Fruit fly (Drosophila melanogaster) whole organism, pupa: Measurements from ENCODE around the gene PSMG1.
A peak's percentile ranks its signal among the peaks of the same experiment; 100 is the strongest.

ENCODE experiments used
- CG10348 ChIP-seq: fragments of 200-800 bp; sonication (Bioruptor generic); IDR thresholded peaks from 2 replicates; pipeline ENCODE4 v1.3.6; 2022; ENCODE audit warnings: missing biosample characterization, missing genetic modification characterization
- CG12605 ChIP-seq: fragments of 200-800 bp; sonication (Bioruptor generic); IDR thresholded peaks from 2 replicates; pipeline ENCODE4 v1.3.6; 2022; ENCODE audit warnings: missing biosample characterization, missing genetic modification characterization
- CG13204 ChIP-seq: fragments of 200-800 bp; sonication (Bioruptor generic); optimal IDR thresholded peaks from 2 replicates; lab custom pipeline; 2018; ENCODE audit warnings: missing biosample characterization, mild to moderate bottlenecking, missing genetic modification characterization, moderate library complexity
- CG14655 ChIP-seq: fragments of 200-800 bp; sonication (Bioruptor generic); optimal IDR thresholded peaks from 3 replicates; lab custom pipeline; 2017; ENCODE audit warnings: mild to moderate bottlenecking, missing biosample characterization, missing genetic modification reagents, missing genetic modification characterization
- CG15710 ChIP-seq: fragments of 200-800 bp; sonication (Bioruptor generic); optimal IDR thresholded peaks from 2 replicates; lab custom pipeline; 2018; ENCODE audit warnings: missing biosample characterization, mild to moderate bottlenecking, missing genetic modification characterization, moderate library complexity
- CG17806 ChIP-seq: fragments of 200-800 bp; sonication (Bioruptor generic); optimal IDR thresholded peaks from 2 replicates; lab custom pipeline; 2018; ENCODE audit warnings: missing biosample characterization, mild to moderate bottlenecking, missing genetic modification characterization, moderate library complexity
- CG32121 ChIP-seq: fragments of 200-800 bp; sonication (Bioruptor generic); IDR thresholded peaks from 2 replicates; pipeline ENCODE4 v1.3.6; 2022; ENCODE audit warnings: missing biosample characterization, missing genetic modification characterization
- CG34367 ChIP-seq: fragments of 200-800 bp; sonication (Bioruptor generic); optimal IDR thresholded peaks from 2 replicates; lab custom pipeline; 2018; ENCODE audit warnings: missing biosample characterization, mild to moderate bottlenecking, missing genetic modification characterization
- CG4496 ChIP-seq: fragments of 200-800 bp; sonication (Bioruptor generic); IDR thresholded peaks from 3 replicates; pipeline ENCODE4 v1.3.6; 2022; ENCODE audit warnings: missing biosample characterization, missing genetic modification characterization
- CG8159 ChIP-seq: fragments of 200-800 bp; sonication (Bioruptor generic); optimal IDR thresholded peaks from 3 replicates; lab custom pipeline; 2018; ENCODE audit warnings: missing biosample characterization, mild to moderate bottlenecking, missing genetic modification characterization, moderate library complexity
- CG8301 ChIP-seq: fragments of 200-800 bp; sonication (Bioruptor generic); optimal IDR thresholded peaks from 2 replicates; lab custom pipeline; 2018; ENCODE audit warnings: missing biosample characterization, mild to moderate bottlenecking, missing genetic modification characterization
- CG9948 ChIP-seq: fragments of 200-800 bp; sonication (Bioruptor generic); optimal IDR thresholded peaks from 2 replicates; lab custom pipeline; 2018; ENCODE audit warnings: missing biosample characterization, mild to moderate bottlenecking, missing genetic modification characterization, moderate library complexity
- D1 ChIP-seq: fragments of 200-800 bp; sonication (Bioruptor generic); optimal IDR thresholded peaks from 2 replicates; lab custom pipeline; 2018; ENCODE audit warnings: missing biosample characterization, mild to moderate bottlenecking, missing genetic modification characterization, moderate library complexity
- EcR ChIP-seq: fragments of 200-800 bp; sonication (Bioruptor generic); optimal IDR thresholded peaks from 3 replicates; lab custom pipeline; 2019; ENCODE audit warnings: missing biosample characterization, missing genetic modification characterization, mild to moderate bottlenecking, moderate library complexity, missing genetic modification reagents
- Ets98B ChIP-seq: fragments of 200-800 bp; sonication (Bioruptor generic); IDR thresholded peaks from 2 replicates; pipeline ENCODE4 v1.3.6; 2022; ENCODE audit warnings: missing biosample characterization, missing genetic modification characterization
- Pif1A ChIP-seq: fragments of 200-800 bp; sonication (Bioruptor generic); optimal IDR thresholded peaks from 3 replicates; lab custom pipeline; 2016; ENCODE audit warnings: missing biosample characterization, missing genetic modification characterization
- Pif1B ChIP-seq: fragments of 200-800 bp; sonication (Bioruptor generic); optimal IDR thresholded peaks from 3 replicates; lab custom pipeline; 2016; ENCODE audit warnings: missing biosample characterization, missing genetic modification characterization
- Snoo ChIP-seq: fragments of 200-800 bp; sonication (Bioruptor generic); optimal IDR thresholded peaks from 3 replicates; lab custom pipeline; 2017; ENCODE audit warnings: missing biosample characterization, mild to moderate bottlenecking, missing genetic modification characterization, inconsistent platforms
- fd96Ca ChIP-seq: fragments of 200-800 bp; sonication (Bioruptor generic); IDR thresholded peaks from 3 replicates; pipeline ENCODE4 v1.3.6; 2022; ENCODE audit warnings: missing biosample characterization, missing genetic modification characterization
- gl ChIP-seq: fragments of 200-800 bp; sonication (Bioruptor generic); optimal IDR thresholded peaks from 2 replicates; lab custom pipeline; 2018; ENCODE audit warnings: missing biosample characterization, mild to moderate bottlenecking, missing genetic modification characterization
- rn ChIP-seq: fragments of 200-800 bp; sonication (Bioruptor generic); IDR thresholded peaks from 2 replicates; pipeline ENCODE4 v1.3.6; 2022; ENCODE audit warnings: missing biosample characterization, missing genetic modification characterization

The PSMG1 gene

DNA sequence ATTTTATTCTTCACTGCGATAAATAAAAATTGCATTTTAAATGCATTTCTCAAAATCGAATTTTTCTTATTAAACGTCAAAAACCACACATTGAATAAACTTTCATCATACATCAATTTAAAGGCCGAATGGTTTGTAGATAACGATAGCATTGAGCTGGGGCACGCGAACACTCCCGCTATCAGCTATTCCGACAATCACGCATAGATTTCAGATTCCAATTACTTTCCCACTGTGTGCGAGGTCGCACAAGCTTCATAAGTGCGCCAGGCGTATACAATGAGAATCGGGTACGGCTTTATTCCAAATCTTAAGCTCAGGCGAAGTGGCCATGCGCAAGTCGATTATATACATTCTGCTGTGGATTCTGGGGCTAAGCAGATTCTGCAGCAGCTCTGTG, 27.6 kb upstream of the PSMG1 start, which contains the start of gene CG46303:
Gene CG46303 (plus strand): TSS at position 223 of the 400 bp plus-strand sequence.
- TF ChIP-seq CG9948 (tag; lab: Kevin White, UChicago) (no peak), CG8159 (tag; lab: Kevin White, UChicago) (no peak), CG13204 (GFP tag; lab: Kevin White, UChicago) (no peak), rn (GFP tag; lab: Robert Waterston, UW) (no peak), Ets98B (GFP tag; lab: Robert Waterston, UW) (no peak), CG12605 (GFP tag; lab: Robert Waterston, UW) (no peak), CG4496 (no peak), fd96Ca (GFP tag; lab: Robert Waterston, UW) (no peak), Pif1B (GFP tag; lab: Kevin White, UChicago) (no peak), gl (no peak), CG34367 (tag; lab: Kevin White, UChicago) (no peak), EcR (GFP tag; lab: Kevin White, UChicago) (no peak), CG15710 (tag; lab: Kevin White, UChicago) (no peak), CG8301 (no peak), CG10348 (GFP tag; lab: Robert Waterston, UW) (no peak), D1 (tag; lab: Kevin White, UChicago) (no peak)

- TF ChIP-seq Ets98B (GFP tag; lab: Robert Waterston, UW) (no peak), CG8301 (no peak), CG13204 (GFP tag; lab: Kevin White, UChicago) (no peak), CG12605 (GFP tag; lab: Robert Waterston, UW) (no peak), EcR (GFP tag; lab: Kevin White, UChicago) (no peak), gl (no peak), D1 (tag; lab: Kevin White, UChicago) (no peak)
These were observed 27.1 kb upstream of the PSMG1 start, which contains the start of gene Hpr1 for dm6 chr3R:5821243-5821642. TSS of gene Hpr1 (minus strand) at chr3R:5821440.

- TF ChIP-seq EcR (GFP tag; lab: Kevin White, UChicago) (no peak), CG32121 (GFP tag; lab: Robert Waterston, UW) (peak; percentile 14; the same call in 1 of the 2 replicates), gl (no peak), CG34367 (tag; lab: Kevin White, UChicago) (no peak), rn (GFP tag; lab: Robert Waterston, UW) (no peak), Pif1B (GFP tag; lab: Kevin White, UChicago) (no peak), CG4496 (peak; percentile 63; the same call in 2 of the 3 replicates), CG14655 (GFP tag; lab: Kevin White, UChicago) (no peak), Ets98B (GFP tag; lab: Robert Waterston, UW) (peak; percentile 37; the same call in 1 of the 2 replicates), D1 (tag; lab: Kevin White, UChicago) (no peak), CG15710 (tag; lab: Kevin White, UChicago) (no peak), Snoo (tag; lab: Kevin White, UChicago) (no peak), CG12605 (GFP tag; lab: Robert Waterston, UW) (no peak), CG8159 (tag; lab: Kevin White, UChicago) (no peak), fd96Ca (GFP tag; lab: Robert Waterston, UW) (no peak), CG9948 (tag; lab: Kevin White, UChicago) (no peak)
- TF ChIP-seq, all 21 proteins: peak for 3
These were observed 19.1 kb upstream of the PSMG1 start, which contains the start of gene CG42675 for dm6 chr3R:5813157-5813659. TSS of gene CG42675 (plus strand) at chr3R:5813609.

DNA sequence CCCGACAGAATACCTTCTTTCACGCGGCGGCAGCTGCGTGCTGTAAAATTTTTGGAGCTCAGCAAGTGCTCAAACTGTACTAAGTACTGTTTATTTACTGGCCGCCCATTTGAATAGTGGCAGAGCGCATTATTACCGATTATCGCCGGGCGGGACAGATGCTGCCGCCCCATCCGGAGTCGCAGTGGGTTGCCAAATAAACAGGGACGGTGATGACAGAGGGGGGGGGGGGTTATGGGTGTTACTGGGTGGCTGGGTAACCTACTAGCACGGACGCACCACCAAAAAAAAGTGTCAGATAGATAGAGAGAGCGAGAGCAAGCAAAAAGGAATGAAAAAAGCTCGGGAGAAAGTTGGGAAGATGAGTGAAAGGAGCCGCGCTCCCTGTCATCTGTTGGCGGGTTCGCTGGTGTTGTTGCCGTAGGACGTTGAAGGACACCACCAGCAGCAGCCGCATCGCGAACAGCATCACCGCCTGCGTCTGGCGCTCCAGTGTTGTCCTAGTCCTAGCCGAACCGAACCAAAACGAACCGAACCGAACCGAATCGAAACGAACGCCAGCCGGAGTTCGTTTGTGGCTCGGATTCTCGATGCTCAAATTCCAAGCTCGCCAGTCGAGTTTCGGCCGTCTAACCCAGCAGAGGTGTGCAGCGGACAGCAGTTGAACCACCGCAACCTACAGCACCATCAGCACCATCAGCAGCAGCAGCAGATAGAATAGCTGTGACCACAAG, 7.8 kb upstream of the PSMG1 start, which contains the start of gene CG11000:
Gene CG11000 (plus strand): TSS at position 626 of the 734 bp plus-strand sequence.
- TF ChIP-seq rn (GFP tag; lab: Robert Waterston, UW), result no peak
- peak; percentile 44 for TF ChIP-seq CG13204 (GFP tag; lab: Kevin White, UChicago)

DNA sequence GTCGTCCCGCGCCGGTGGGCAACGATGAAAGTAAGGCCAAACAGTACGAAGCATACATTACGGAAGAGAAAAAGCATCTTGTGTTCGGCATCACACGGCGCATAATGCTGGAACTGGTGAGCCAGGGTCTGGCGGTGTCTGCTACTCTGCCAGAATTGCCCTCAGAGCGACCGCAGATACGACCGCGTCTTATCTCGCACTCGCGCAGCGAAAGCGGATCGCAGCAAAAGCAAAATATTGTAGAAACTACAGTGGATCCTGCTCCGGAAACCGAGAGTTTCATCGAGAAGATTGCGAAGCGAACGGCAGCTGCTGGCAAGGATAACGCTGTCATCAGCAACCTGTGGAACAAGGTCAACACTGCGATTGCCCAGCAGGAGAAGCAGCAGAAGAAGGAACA, 3.6 kb upstream of the PSMG1 start:
- TF ChIP-seq CG13204 (GFP tag; lab: Kevin White, UChicago) (no peak), rn (GFP tag; lab: Robert Waterston, UW) (no peak), CG9948 (tag; lab: Kevin White, UChicago) (no peak), D1 (tag; lab: Kevin White, UChicago) (no peak), Ets98B (GFP tag; lab: Robert Waterston, UW) (no peak), gl (no peak), CG14655 (GFP tag; lab: Kevin White, UChicago) (no peak), CG8301 (no peak), CG4496 (no peak), fd96Ca (GFP tag; lab: Robert Waterston, UW) (no peak), CG15710 (tag; lab: Kevin White, UChicago) (no peak), CG8159 (tag; lab: Kevin White, UChicago) (no peak), CG10348 (GFP tag; lab: Robert Waterston, UW) (no peak), EcR (GFP tag; lab: Kevin White, UChicago) (no peak), CG17806 (no peak)

DNA sequence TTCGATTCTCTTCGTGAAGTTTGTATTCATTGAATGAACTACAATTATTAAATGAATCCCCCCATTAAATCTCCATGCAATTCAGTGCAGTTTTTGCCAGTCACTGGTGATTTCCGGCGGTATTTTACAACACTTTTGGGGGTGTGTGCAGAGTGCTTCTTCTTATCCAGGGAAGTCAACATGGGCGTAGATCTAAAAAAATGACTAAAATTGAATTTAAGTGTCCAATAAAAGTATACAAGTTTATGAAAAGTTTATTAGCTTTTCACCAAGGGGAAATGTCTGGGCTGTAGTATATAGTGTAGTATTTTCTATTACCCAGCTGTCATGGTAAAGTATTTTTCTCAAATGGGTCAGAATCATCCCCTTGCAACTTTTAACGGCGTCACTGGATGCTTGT, 2.6 kb downstream of the PSMG1 start, which contains the start of gene Hpf1:
Gene Hpf1 (plus strand): TSS at position 383 of the 400 bp plus-strand sequence.
- TF ChIP-seq D1 (tag; lab: Kevin White, UChicago) (no peak), CG15710 (tag; lab: Kevin White, UChicago) (peak; percentile 99), CG4496 (peak; percentile 99), gl (peak; percentile 98), Ets98B (GFP tag; lab: Robert Waterston, UW) (peak; percentile 98), CG34367 (tag; lab: Kevin White, UChicago) (peak; percentile 99), rn (GFP tag; lab: Robert Waterston, UW) (peak; percentile 96), Snoo (tag; lab: Kevin White, UChicago) (peak; percentile 99), Pif1B (GFP tag; lab: Kevin White, UChicago) (peak; percentile 99), Pif1A (GFP tag; lab: Kevin White, UChicago) (peak; percentile 99), CG9948 (tag; lab: Kevin White, UChicago) (peak; percentile 99), CG14655 (GFP tag; lab: Kevin White, UChicago) (peak; percentile 99), CG10348 (GFP tag; lab: Robert Waterston, UW) (peak; percentile 97), CG12605 (GFP tag; lab: Robert Waterston, UW) (peak; percentile 98), EcR (GFP tag; lab: Kevin White, UChicago) (peak; percentile 63), CG17806 (peak; percentile 99), CG13204 (GFP tag; lab: Kevin White, UChicago) (peak; percentile 92), CG8301 (peak; percentile 99), CG8159 (tag; lab: Kevin White, UChicago) (peak; percentile 99), fd96Ca (GFP tag; lab: Robert Waterston, UW) (peak; percentile 99), CG32121 (GFP tag; lab: Robert Waterston, UW) (peak; percentile 99)
